Worm (Caenorhabditis elegans) whole organism, midembryonic: Measurements from ENCODE around the gene octr-1.

Experiments
- T22C8.4 ChIP-seq: fragments of 200-800 bp; sonication (Bioruptor generic); IDR thresholded peaks from 2 replicates; pipeline ENCODE4 v1.3.6; 2022; ENCODE audit warnings: missing genetic modification characterization, missing compliant biosample characterization
- cog-1 ChIP-seq: sonication (generic microtip); optimal IDR thresholded peaks from 2 replicates; lab custom pipeline; 2016; ENCODE audit warnings: missing genetic modification characterization, missing compliant biosample characterization
- flt-1 ChIP-seq: fragments of 200-800 bp; sonication (Bioruptor generic); IDR thresholded peaks from 2 replicates; pipeline ENCODE4 v1.3.6; 2022; ENCODE audit warnings: missing genetic modification characterization, missing compliant biosample characterization
- klf-2 ChIP-seq: fragments of 200-800 bp; sonication (Bioruptor generic); conservative IDR thresholded peaks from 2 replicates; pipeline ENCODE4 v1.3.6; 2022; ENCODE audit warnings: missing genetic modification reagents, missing genetic modification characterization, missing compliant biosample characterization
- med-1 ChIP-seq: sonication (generic microtip); optimal IDR thresholded peaks from 2 replicates; lab custom pipeline; 2017; ENCODE audit warnings: missing genetic modification characterization, mild to moderate bottlenecking, missing compliant biosample characterization, antibody characterized with exemption, missing genetic modification reagents; ENCODE audit not compliant: insufficient read depth
- ref-1 ChIP-seq: fragments of 200-800 bp; sonication (Bioruptor generic); conservative IDR thresholded peaks from 2 replicates; pipeline ENCODE4 v1.3.6; 2022; ENCODE audit warnings: missing genetic modification reagents, missing genetic modification characterization, missing compliant biosample characterization
- tab-1 ChIP-seq: fragments of 200-800 bp; sonication (Bioruptor generic); IDR thresholded peaks from 2 replicates; pipeline ENCODE4 v1.3.6; 2022; ENCODE audit warnings: missing genetic modification characterization, missing compliant biosample characterization
- ztf-23 ChIP-seq: fragments of 200-800 bp; sonication (Bioruptor generic); IDR thresholded peaks from 2 replicates; pipeline ENCODE4 v1.3.6; 2022; ENCODE audit warnings: missing genetic modification reagents, missing genetic modification characterization, missing compliant biosample characterization
- ztf-29 ChIP-seq: fragments of 200-800 bp; sonication (Bioruptor generic); IDR thresholded peaks from 2 replicates; pipeline ENCODE4 v1.3.6; 2022; ENCODE audit warnings: missing genetic modification reagents, missing genetic modification characterization, missing compliant biosample characterization

Gene octr-1

ce11 chrX:5579714-5580265, 31.3 kb downstream of the octr-1 start:
- TF ChIP-seq T22C8.4 (GFP tag; lab: Robert Waterston, UW) = no peak
- no peak for TF ChIP-seq ref-1 (GFP tag; lab: Robert Waterston, UW)
- TF ChIP-seq cog-1 (tag; lab: Kevin White, UChicago) = no peak
- no peak for TF ChIP-seq med-1 (GFP tag; lab: Kevin White, UChicago)
- TF ChIP-seq tab-1 (GFP tag; lab: Robert Waterston, UW) = no peak
- no peak for TF ChIP-seq ztf-29 (GFP tag; lab: Robert Waterston, UW)
- TF ChIP-seq flt-1 (GFP tag; lab: Robert Waterston, UW) = no peak
- TF ChIP-seq ztf-23 (GFP tag; lab: Robert Waterston, UW) = no peak
- TF ChIP-seq klf-2 = no peak

ce11 chrX:5572638-5573037, 38.4 kb downstream of the octr-1 start:
- no peak for TF ChIP-seq ztf-29 (GFP tag; lab: Robert Waterston, UW)
- no peak for TF ChIP-seq klf-2

ce11 chrX:5567454-5567853, 43.6 kb downstream of the octr-1 start, which contains the start of gene mec-2:
Gene mec-2, plus strand, starts transcription at chrX:5567754.
- no peak for TF ChIP-seq med-1 (GFP tag; lab: Kevin White, UChicago)
- no peak for TF ChIP-seq klf-2
- no peak for TF ChIP-seq ztf-29 (GFP tag; lab: Robert Waterston, UW)
- TF ChIP-seq tab-1 (GFP tag; lab: Robert Waterston, UW) = no peak
- TF ChIP-seq ref-1 (GFP tag; lab: Robert Waterston, UW) = no peak
- TF ChIP-seq cog-1 (tag; lab: Kevin White, UChicago) = no peak
- TF ChIP-seq flt-1 (GFP tag; lab: Robert Waterston, UW) = no peak
- no peak for TF ChIP-seq T22C8.4 (GFP tag; lab: Robert Waterston, UW)
- TF ChIP-seq ztf-23 (GFP tag; lab: Robert Waterston, UW) = no peak

DNA sequence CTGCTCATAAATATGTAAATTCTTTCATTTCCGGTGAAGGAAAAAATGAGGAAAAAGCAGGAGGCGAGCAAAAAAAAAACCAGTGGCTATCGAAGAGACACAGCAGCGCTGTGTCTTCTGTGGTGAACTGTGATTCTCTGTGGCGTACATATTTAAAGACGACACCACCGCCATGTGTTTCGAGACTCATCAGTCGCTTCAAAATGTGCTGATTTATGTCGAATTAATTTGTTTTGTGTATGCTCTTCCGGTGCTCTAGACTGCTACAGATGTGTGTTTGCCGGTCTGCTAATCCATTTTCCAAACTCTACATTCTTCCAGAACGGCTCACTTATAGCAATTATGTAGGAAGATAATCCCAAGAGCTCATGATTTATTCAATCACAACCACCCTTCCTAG, 45.6 kb downstream of the octr-1 start:
- TF ChIP-seq ztf-29 (GFP tag; lab: Robert Waterston, UW) = no peak
- TF ChIP-seq ztf-23 (GFP tag; lab: Robert Waterston, UW) = no peak
- TF ChIP-seq cog-1 (tag; lab: Kevin White, UChicago) = no peak
- no peak for TF ChIP-seq T22C8.4 (GFP tag; lab: Robert Waterston, UW)
- TF ChIP-seq flt-1 (GFP tag; lab: Robert Waterston, UW) = no peak
